Worm (Caenorhabditis elegans): Measurements from ENCODE around the gene hsp-4.

DNA sequence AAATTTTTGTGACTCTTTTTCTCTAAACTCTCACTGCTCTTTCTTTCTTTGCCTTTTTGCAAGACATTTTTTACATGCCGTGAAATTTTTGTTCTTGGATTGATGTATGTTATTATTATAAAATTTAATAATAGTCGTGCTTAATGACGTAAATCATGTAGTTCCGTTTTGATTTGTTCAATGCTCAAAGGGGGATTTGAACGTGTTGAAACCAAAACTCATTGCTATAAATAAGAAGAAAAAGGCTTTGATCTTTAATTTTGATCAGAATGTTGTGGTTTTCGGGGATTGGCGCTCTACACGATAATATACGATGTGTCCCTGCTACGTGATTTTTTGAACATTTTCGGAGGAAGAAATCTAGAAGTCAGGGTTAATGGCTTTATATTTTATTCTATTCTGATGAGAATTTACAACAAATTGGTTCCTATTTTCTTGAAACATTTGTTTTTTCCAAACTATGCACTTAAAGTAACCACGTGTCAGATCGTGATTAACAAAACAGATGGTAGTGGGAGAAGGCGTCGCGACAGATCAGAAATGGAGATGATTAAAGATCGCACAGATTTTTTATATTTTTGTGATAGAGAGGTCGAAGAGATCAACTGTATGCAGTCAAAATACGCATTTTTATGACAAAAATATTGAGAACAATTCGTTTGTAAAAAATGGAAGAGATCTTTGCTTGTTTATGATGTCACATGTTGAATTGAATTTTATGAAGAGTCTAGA is 10.7 kb downstream of the hsp-4 start:
- TF ChIP-seq cnd-1 (tag; optimal IDR thresholded peaks at IDR 0.05): no peak
- no peak for TF ChIP-seq unc-62 (GFP tag; optimal IDR thresholded peaks at IDR 0.05)
- no peak for TF ChIP-seq ztf-11 (tag; optimal IDR thresholded peaks at IDR 0.05)
